Fruit fly (Drosophila melanogaster): ENCODE data around the gene sgg.
A peak's percentile ranks its signal among the peaks of the same experiment; 100 is the strongest.

The sgg gene

dm6 chrX:2633847-2634776 lies at the start of gene sgg (continued):
- TF ChIP-seq CG16863 (GFP tag; optimal IDR thresholded peaks at IDR 0.05) = no peak
- no peak for TF ChIP-seq ranshi (GFP tag; IDR thresholded peaks at IDR 0.05)
- no peak for TF ChIP-seq CG9437 (GFP tag; optimal IDR thresholded peaks at IDR 0.05)
- no peak for TF ChIP-seq PHDP (tag; optimal IDR thresholded peaks at IDR 0.05)
- peak; percentile 93 for TF ChIP-seq Myb (GFP tag; optimal IDR thresholded peaks at IDR 0.05)
- TF ChIP-seq luna (GFP tag; optimal IDR thresholded peaks at IDR 0.05) = no peak
- peak; percentile 56 for TF ChIP-seq BEAF-32 (GFP tag; optimal IDR thresholded peaks at IDR 0.05)
- TF ChIP-seq CG7786 (GFP tag; optimal IDR thresholded peaks at IDR 0.05) = no peak
- no peak for TF ChIP-seq CG3407 (GFP tag; optimal IDR thresholded peaks at IDR 0.05)
- TF ChIP-seq Sry-δ (GFP tag; optimal IDR thresholded peaks at IDR 0.05) = peak; percentile 36
- peak; percentile 82 for TF ChIP-seq Dref (GFP tag; IDR thresholded peaks at IDR 0.05)
- no peak for TF ChIP-seq dan (GFP tag; IDR thresholded peaks at IDR 0.05)
- peak; percentile 6 for TF ChIP-seq CG17829 (tag; optimal IDR thresholded peaks at IDR 0.05)
- TF ChIP-seq Trl (optimal IDR thresholded peaks at IDR 0.05) = peak in 1 of 2 experiments; percentile 61
- no peak for TF ChIP-seq Trl (GFP tag; optimal IDR thresholded peaks at IDR 0.05)
- no peak for TF ChIP-seq NC2α (GFP tag; optimal IDR thresholded peaks at IDR 0.05)
- TF ChIP-seq usp (GFP tag; optimal IDR thresholded peaks at IDR 0.05) = no peak
- peak; percentile 51 for TF ChIP-seq Dp (GFP tag; optimal IDR thresholded peaks at IDR 0.05)
- TF ChIP-seq HLHmδ (GFP tag; optimal IDR thresholded peaks at IDR 0.05) = peak; percentile 9
- TF ChIP-seq Sin3A (optimal IDR thresholded peaks at IDR 0.05) = peak; percentile 12
- no peak for TF ChIP-seq Nf-YB (GFP tag; optimal IDR thresholded peaks at IDR 0.05)
- TF ChIP-seq Scr (GFP tag; IDR thresholded peaks at IDR 0.05; ENCODE audit: partially characterized antibody) = peak; percentile 26; the same call in 1 of the 2 replicates
- TF ChIP-seq CG4617 (GFP tag; optimal IDR thresholded peaks at IDR 0.05; ENCODE audit: borderline replicate concordance) = peak; percentile 53

- TF ChIP-seq CG7839 (tag; optimal IDR thresholded peaks at IDR 0.05) (peak; percentile 5), Camta (GFP tag; optimal IDR thresholded peaks at IDR 0.05) (no peak), Elba2 (GFP tag; optimal IDR thresholded peaks at IDR 0.05) (peak; percentile 56), CG18619 (GFP tag; optimal IDR thresholded peaks at IDR 0.05) (no peak), CoRest (tag; optimal IDR thresholded peaks at IDR 0.05) (peak; percentile 8), CG1602 (GFP tag; optimal IDR thresholded peaks at IDR 0.05) (peak; percentile 2), MESR4 (GFP tag; optimal IDR thresholded peaks at IDR 0.05) (peak; percentile 53), insv (GFP tag; optimal IDR thresholded peaks at IDR 0.05) (peak in 1 of 2 experiments; percentile 88), tgo (GFP tag; IDR thresholded peaks at IDR 0.05) (no peak), nau (GFP tag; optimal IDR thresholded peaks at IDR 0.05) (no peak), Med (GFP tag) (peak; percentile 46), amos (GFP tag; IDR thresholded peaks at IDR 0.05; ENCODE audit: partially characterized antibody) (peak; percentile 13; the same call in 1 of the 2 replicates), CG9727 (GFP tag; optimal IDR thresholded peaks at IDR 0.05) (no peak), trem (tag; optimal IDR thresholded peaks at IDR 0.05) (peak; percentile 71), kah (GFP tag; optimal IDR thresholded peaks at IDR 0.05) (no peak), ind (GFP tag; optimal IDR thresholded peaks at IDR 0.05) (peak; percentile 6), nerfin-1 (tag; optimal IDR thresholded peaks at IDR 0.05) (no peak), nom (GFP tag; optimal IDR thresholded peaks at IDR 0.05) (peak; percentile 13), HLH4C (GFP tag; IDR thresholded peaks at IDR 0.05; ENCODE audit: partially characterized antibody) (0 out of 3 replicates have a peak, but pooled peaks have one; percentile 8), CG30403 (GFP tag; optimal IDR thresholded peaks at IDR 0.05) (no peak), CG12155 (GFP tag; optimal IDR thresholded peaks at IDR 0.05) (peak; percentile 0), Scr (GFP tag; IDR thresholded peaks at IDR 0.05; ENCODE audit: partially characterized antibody) (0 out of 2 replicates have a peak, but pooled peaks have one; percentile 20), tx (GFP tag; optimal IDR thresholded peaks at IDR 0.05) (no peak), CG2875 (GFP tag; optimal IDR thresholded peaks at IDR 0.05) (no peak), CG12391 (tag; optimal IDR thresholded peaks at IDR 0.05) (peak; percentile 3), CG3847 (GFP tag; IDR thresholded peaks at IDR 0.05) (0 out of 2 replicates have a peak, but pooled peaks have one; percentile 38)
Measured at dm6 chrX:2585055-2585715, 48.6 kb upstream of the sgg start, which contains the start of gene CG13760. CG13760 (minus strand) TSS chrX:2585699.

Data from whole organism, embryonic.